Worm (Caenorhabditis elegans) whole organism, L1 larva: ENCODE measurements around the gene tra-3.

Experiments
- F16B12.6 ChIP-seq: fragments of 150-350 bp; optimal IDR thresholded peaks from 2 replicates; lab custom pipeline; 2014; ENCODE audit warnings: missing biosample characterization, missing genetic modification characterization
- aly-2 ChIP-seq: fragments of 150-350 bp; optimal IDR thresholded peaks from 2 replicates; lab custom pipeline; 2014; ENCODE audit warnings: missing biosample characterization, missing genetic modification characterization
- ama-1 ChIP-seq: fragments of 150-350 bp; optimal IDR thresholded peaks from 2 replicates; lab custom pipeline; 2014
- elt-3 ChIP-seq, 6 experiments: fragments of 150-350 bp in 1 of 6; sonication (generic microtip); optimal IDR thresholded peaks; 2 replicates each; lab custom pipeline; 2017 to 2018; ENCODE audit warnings: missing biosample characterization in 6 of 6, missing genetic modification characterization in 6 of 6, inconsistent platforms in 1 of 6
- fos-1 ChIP-seq: fragments of 150-350 bp; optimal IDR thresholded peaks from 2 replicates; lab custom pipeline; 2014; ENCODE audit warnings: missing biosample characterization, missing genetic modification characterization
- hlh-4 ChIP-seq: sonication (generic microtip); optimal IDR thresholded peaks from 2 replicates; lab custom pipeline; 2016; ENCODE audit warnings: mild to moderate bottlenecking, missing genetic modification characterization, missing compliant biosample characterization
- hpl-2 ChIP-seq: fragments of 150-350 bp; optimal IDR thresholded peaks from 2 replicates; lab custom pipeline; 2014; ENCODE audit warnings: missing biosample characterization, missing genetic modification reagents, missing genetic modification characterization
- lin-13 ChIP-seq: fragments of 150-350 bp; optimal IDR thresholded peaks from 2 replicates; lab custom pipeline; 2014; ENCODE audit warnings: missing biosample characterization, missing genetic modification reagents, missing genetic modification characterization
- lin-39 ChIP-seq: fragments of 150-350 bp; optimal IDR thresholded peaks from 2 replicates; lab custom pipeline; 2014; ENCODE audit warnings: missing biosample characterization, missing genetic modification reagents, missing genetic modification characterization
- snu-23 ChIP-seq: sonication (generic microtip); optimal IDR thresholded peaks from 2 replicates; lab custom pipeline; 2016; ENCODE audit warnings: missing genetic modification characterization, missing compliant biosample characterization

- TF ChIP-seq lin-39 (no peak), elt-3 (tag; optimal IDR thresholded peaks at IDR 0.05; lab: Kevin White, UChicago) (peak in 5 of 6 experiments; percentile 85 to 96 (median 94)), snu-23 (no peak), aly-2 (tag; lab: Kevin White, UChicago) (no peak), hpl-2 (GFP tag; lab: Kevin White, UChicago) (no peak), fos-1 (tag; lab: Kevin White, UChicago) (no peak), lin-13 (GFP tag; lab: Kevin White, UChicago) (no peak), ama-1 (lab: Kevin White, UChicago) (no peak), hlh-4 (tag; lab: Kevin White, UChicago) (no peak), F16B12.6 (no peak)
Observed at ce11 chrIV:14414200-14414599, 29.8 kb downstream of the tra-3 start.
